ENCODE assay signal across 2 worm cellular contexts in the genomic region with DNA sequence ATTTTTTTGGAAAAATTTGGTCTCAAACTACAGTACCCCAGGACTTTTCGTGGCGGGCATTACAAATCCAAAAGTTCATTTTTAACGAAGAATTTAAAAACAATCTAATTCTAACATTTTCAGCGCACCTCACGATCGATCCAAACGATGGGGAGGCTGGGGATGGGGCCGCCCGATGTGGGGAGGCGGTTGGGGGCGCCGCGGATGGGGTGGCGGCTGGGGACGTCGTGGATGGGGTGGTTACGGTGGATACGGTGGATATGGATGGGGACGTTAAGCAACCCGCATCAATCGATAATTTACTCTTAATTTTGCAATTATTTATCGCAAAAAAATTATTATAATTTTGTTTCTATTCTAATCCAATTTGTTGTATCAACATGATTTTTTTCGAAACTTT.
A peak's percentile ranks its signal among the peaks of the same experiment; 100 is the strongest.
TF ChIP-seq lines count a peak whose summit lies in the region.

No protein-coding gene starts in this region.

TF ChIP-seq in whole organism, L4 larva, 104 proteins besides CTCF, POLR2A, EP300 and RAD21:
- no peak for TF ChIP-seq cey-2 (tag; optimal IDR thresholded peaks at IDR 0.05; lab: Kevin White, UChicago; ENCODE audit: borderline replicate concordance, insufficient read depth)
- TF ChIP-seq set-16 (GFP tag; IDR thresholded peaks at IDR 0.05; lab: Robert Waterston, UW), result peak; percentile 82

TF ChIP-seq in whole organism, young adult, 124 proteins besides CTCF, POLR2A, EP300 and RAD21:
- TF ChIP-seq attf-6 (GFP tag; IDR thresholded peaks at IDR 0.05; lab: Robert Waterston, UW) (no peak), egrh-3 (GFP tag; IDR thresholded peaks at IDR 0.05; lab: Robert Waterston, UW) (peak; percentile 52; the same call in 1 of the 2 replicates), zfh-2 (GFP tag; conservative IDR thresholded peaks at IDR 0.05; lab: Robert Waterston, UW) (peak; percentile 84), hrde-1 (tag; optimal IDR thresholded peaks at IDR 0.05; lab: Kevin White, UChicago; ENCODE audit: borderline replicate concordance) (no peak)
